Fruit fly (Drosophila melanogaster): ENCODE results near the gene Rala.

Gene Rala

DNA sequence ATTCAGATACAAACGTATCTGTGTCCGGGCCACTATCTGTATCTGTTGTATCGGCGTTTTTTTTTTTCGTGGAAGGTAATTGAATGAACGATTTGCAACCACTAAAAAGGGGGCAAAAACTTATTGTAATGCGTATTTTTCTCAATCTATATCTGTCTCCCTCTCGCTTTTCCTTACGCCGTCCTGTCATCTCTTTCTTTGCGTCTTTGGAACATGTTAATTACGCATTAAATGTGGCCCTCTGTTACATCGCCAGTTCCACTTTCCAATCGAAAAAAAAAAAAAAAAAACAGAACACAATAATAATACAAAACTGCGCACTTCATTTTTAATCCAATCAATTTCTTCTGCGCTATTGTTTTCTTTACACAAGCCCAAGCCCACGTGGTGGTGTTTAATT is 44.8 kb upstream of the Rala start:
- TF ChIP-seq pros (GFP tag; optimal IDR thresholded peaks at IDR 0.05) (no peak), CG10321 (GFP tag; IDR thresholded peaks at IDR 0.05) (0 out of 2 replicates have a peak, but pooled peaks have one; percentile 53), CG13624 (GFP tag; optimal IDR thresholded peaks at IDR 0.05) (peak; percentile 67)

- TF ChIP-seq CG1602 (GFP tag; optimal IDR thresholded peaks at IDR 0.05) (no peak), sens (GFP tag) (peak; percentile 60), Med (GFP tag) (peak; percentile 55)
Observed at dm6 chrX:3762914-3763489, 43.6 kb upstream of the Rala start.

- TF ChIP-seq CG4360 (GFP tag; IDR thresholded peaks at IDR 0.05) (peak; percentile 66), CG9727 (GFP tag; optimal IDR thresholded peaks at IDR 0.05) (no peak)
Observed at dm6 chrX:3762441-3762840, 43.0 kb upstream of the Rala start.

DNA sequence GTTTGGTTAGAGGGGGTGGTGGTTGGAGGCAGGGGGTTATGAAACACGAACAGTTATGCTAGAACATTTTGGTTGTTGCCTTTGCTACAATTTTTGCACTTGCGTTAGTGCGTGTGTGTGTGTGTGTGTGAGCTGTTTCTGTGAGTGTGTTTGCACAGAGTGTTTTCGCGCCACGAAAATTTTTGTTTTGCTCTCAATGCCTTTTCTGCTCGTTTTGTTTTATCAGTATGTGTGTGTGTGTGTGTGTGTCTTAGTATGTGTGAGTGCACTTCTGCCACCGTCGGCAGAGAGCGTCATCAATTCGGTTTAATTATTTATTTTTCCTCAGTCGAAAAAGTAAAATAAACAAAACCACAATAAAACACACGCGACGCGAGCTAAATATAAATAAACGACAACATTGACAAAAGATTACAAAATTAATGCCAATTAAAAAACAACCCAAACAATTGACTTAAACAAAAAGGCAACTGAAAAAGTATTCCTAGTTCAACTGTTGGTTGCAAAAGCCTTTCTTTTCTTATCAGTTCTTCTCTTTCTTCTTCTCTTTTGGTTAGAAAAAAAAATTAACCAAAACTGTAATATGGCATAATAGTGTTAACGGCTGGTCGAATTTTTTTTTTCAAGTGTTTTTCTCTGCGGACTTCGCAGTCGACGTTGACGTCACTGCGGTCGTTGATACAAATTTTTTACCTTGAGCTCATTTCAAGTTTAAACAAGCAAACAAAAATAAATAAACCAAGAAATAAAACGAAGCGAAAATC is 42.1 kb upstream of the Rala start:
- TF ChIP-seq CG12659 (GFP tag; optimal IDR thresholded peaks at IDR 0.05) (peak; percentile 15), CG9215 (GFP tag; IDR thresholded peaks at IDR 0.05) (no peak), tap (tag; optimal IDR thresholded peaks at IDR 0.05) (peak; percentile 10), Bgb (GFP tag; IDR thresholded peaks at IDR 0.05; ENCODE audit: partially characterized antibody) (no peak), nerfin-1 (tag; optimal IDR thresholded peaks at IDR 0.05) (no peak), HLH54F (GFP tag; optimal IDR thresholded peaks at IDR 0.05) (no peak), bab2 (GFP tag; optimal IDR thresholded peaks at IDR 0.05) (no peak), CG2712 (tag; optimal IDR thresholded peaks at IDR 0.05) (peak; percentile 43), CG17912 (GFP tag; optimal IDR thresholded peaks at IDR 0.05) (no peak), ro (GFP tag; IDR thresholded peaks at IDR 0.05) (no peak), CG13123 (GFP tag; optimal IDR thresholded peaks at IDR 0.05) (no peak), mld (GFP tag; IDR thresholded peaks at IDR 0.05; ENCODE audit: partially characterized antibody) (no peak), corto (GFP tag; optimal IDR thresholded peaks at IDR 0.05) (peak; percentile 58), crc (GFP tag; optimal IDR thresholded peaks at IDR 0.05) (peak; percentile 24), tna (GFP tag; IDR thresholded peaks at IDR 0.05; ENCODE audit: partially characterized antibody) (no peak), her (GFP tag; optimal IDR thresholded peaks at IDR 0.05) (no peak), bcd (GFP tag; optimal IDR thresholded peaks at IDR 0.05) (no peak), ttk (GFP tag; IDR thresholded peaks at IDR 0.05) (no peak), pan (optimal IDR thresholded peaks at IDR 0.05) (no peak), pan (GFP tag; optimal IDR thresholded peaks at IDR 0.05 in 1 of 2, IDR thresholded peaks at IDR 0.05 in 1 of 2) (peak in 1 of 2 experiments; percentile 13), nmo (GFP tag; optimal IDR thresholded peaks at IDR 0.05) (peak; percentile 11), Dek (tag; optimal IDR thresholded peaks at IDR 0.05) (no peak), Sry-δ (GFP tag; optimal IDR thresholded peaks at IDR 0.05) (peak; percentile 2), Ravus (GFP tag; IDR thresholded peaks at IDR 0.05) (no peak), CG7987 (GFP tag; optimal IDR thresholded peaks at IDR 0.05) (no peak), nau (GFP tag; optimal IDR thresholded peaks at IDR 0.05) (no peak), CG10565 (GFP tag; optimal IDR thresholded peaks at IDR 0.05) (no peak), CoRest (tag; optimal IDR thresholded peaks at IDR 0.05) (peak; percentile 27), Hmr (GFP tag; optimal IDR thresholded peaks at IDR 0.05) (peak; percentile 43), Dbx (GFP tag; IDR thresholded peaks at IDR 0.05) (no peak), ken (GFP tag; IDR thresholded peaks at IDR 0.05) (no peak), CG30020 (tag; optimal IDR thresholded peaks at IDR 0.05) (no peak), zfh2 (GFP tag; optimal IDR thresholded peaks at IDR 0.05) (no peak), CG2120 (GFP tag; optimal IDR thresholded peaks at IDR 0.05) (peak; percentile 45), Stat92E (GFP tag; optimal IDR thresholded peaks at IDR 0.05) (no peak), peb (GFP tag; IDR thresholded peaks at IDR 0.05) (no peak)
